Worm (Caenorhabditis elegans) whole organism, L4 larva: ENCODE measurements around the gene tsp-20.

Source experiments
- F49E8.2 ChIP-seq: sonication (generic microtip); optimal IDR thresholded peaks from 2 replicates; lab custom pipeline; 2016; ENCODE audit warnings: missing compliant biosample characterization, mild to moderate bottlenecking, missing genetic modification characterization, borderline replicate concordance
- R02D3.7 ChIP-seq: fragments of 150-350 bp; sonication (generic microtip); optimal IDR thresholded peaks from 3 replicates; lab custom pipeline; 2014; ENCODE audit warnings: missing biosample characterization, missing genetic modification characterization
- ZK337.2 ChIP-seq: fragments of 200-800 bp; sonication (Bioruptor generic); IDR thresholded peaks from 2 replicates; pipeline ENCODE4 v1.3.6; 2022; ENCODE audit warnings: missing genetic modification reagents, missing genetic modification characterization, missing compliant biosample characterization
- aha-1 ChIP-seq: fragments of 150-350 bp; peaks from one replicate; lab custom pipeline; 2014; ENCODE audit warnings: missing biosample characterization, missing genetic modification characterization
- ama-1 ChIP-seq: fragments of 150-350 bp; optimal IDR thresholded peaks from 2 replicates; lab custom pipeline; 2014; ENCODE audit warnings: inconsistent platforms, mixed read lengths
- attf-4 ChIP-seq: sonication (generic microtip); optimal IDR thresholded peaks from 3 replicates; lab custom pipeline; 2017; ENCODE audit warnings: missing biosample characterization, missing genetic modification characterization
- ceh-20 ChIP-seq: fragments of 200-800 bp; sonication (Bioruptor generic); IDR thresholded peaks from 2 replicates; pipeline ENCODE4 v1.3.6; 2022; ENCODE audit warnings: missing genetic modification reagents, missing genetic modification characterization, missing compliant biosample characterization
- ceh-32 ChIP-seq: sonication (generic microtip); optimal IDR thresholded peaks from 2 replicates; lab custom pipeline; 2016; ENCODE audit warnings: mild to moderate bottlenecking, missing genetic modification characterization, missing compliant biosample characterization; ENCODE audit not compliant: poor library complexity
- ceh-44 ChIP-seq: fragments of 200-800 bp; sonication (Bioruptor generic); IDR thresholded peaks from 2 replicates; pipeline ENCODE4 v1.3.6; 2022; ENCODE audit warnings: missing genetic modification reagents, missing genetic modification characterization, missing compliant biosample characterization
- ceh-62 ChIP-seq: sonication (generic microtip); optimal IDR thresholded peaks from 2 replicates; lab custom pipeline; 2017; ENCODE audit warnings: missing biosample characterization, missing genetic modification characterization
- ces-1 ChIP-seq: fragments of 150-350 bp; sonication (generic microtip); optimal IDR thresholded peaks from 4 replicates; lab custom pipeline; 2014; ENCODE audit warnings: missing biosample characterization, missing genetic modification reagents, missing genetic modification characterization
- cey-2 ChIP-seq: sonication (generic microtip); optimal IDR thresholded peaks from 3 replicates; lab custom pipeline; 2017; ENCODE audit warnings: missing genetic modification characterization, mild to moderate bottlenecking, missing compliant biosample characterization, antibody characterized with exemption, borderline replicate concordance; ENCODE audit not compliant: insufficient read depth
- ctbp-1 ChIP-seq: fragments of 200-800 bp; sonication (Bioruptor generic); IDR thresholded peaks from 2 replicates; pipeline ENCODE4 v1.3.6; 2022; ENCODE audit warnings: missing genetic modification reagents, missing genetic modification characterization, missing compliant biosample characterization
- daf-8 ChIP-seq: fragments of 200-800 bp; sonication (Bioruptor generic); IDR thresholded peaks from 2 replicates; pipeline ENCODE4 v1.3.6; 2022; ENCODE audit warnings: missing genetic modification characterization, missing compliant biosample characterization
- egl-27 ChIP-seq: sonication (generic microtip); optimal IDR thresholded peaks from 3 replicates; lab custom pipeline; 2017; ENCODE audit warnings: missing biosample characterization, missing genetic modification reagents, missing genetic modification characterization
- egl-43 ChIP-seq: fragments of 200-800 bp; sonication (Bioruptor generic); IDR thresholded peaks from 2 replicates; pipeline ENCODE4 v1.3.6; 2022; ENCODE audit warnings: missing genetic modification reagents, missing genetic modification characterization, missing compliant biosample characterization
- fkh-10 ChIP-seq: fragments of 150-350 bp; optimal IDR thresholded peaks from 2 replicates; lab custom pipeline; 2014; ENCODE audit warnings: missing biosample characterization, missing genetic modification reagents, missing genetic modification characterization
- gei-8 ChIP-seq: fragments of 200-800 bp; sonication (Bioruptor generic); optimal IDR thresholded peaks from 2 replicates; lab custom pipeline; 2018; ENCODE audit warnings: mild to moderate bottlenecking, missing genetic modification characterization, missing compliant biosample characterization
- hif-1 ChIP-seq, 2 experiments: sonication (generic microtip); optimal IDR thresholded peaks; 2 replicates each; lab custom pipeline; 2016 to 2017; ENCODE audit warnings: missing compliant biosample characterization in 2 of 2, missing genetic modification characterization in 2 of 2, missing genetic modification reagents in 2 of 2, missing genotype in 2 of 2, mild to moderate bottlenecking in 1 of 2
- hlh-11 ChIP-seq: fragments of 200-800 bp; sonication (Bioruptor generic); optimal IDR thresholded peaks from 2 replicates; lab custom pipeline; 2018; ENCODE audit warnings: mild to moderate bottlenecking, missing genetic modification characterization, missing compliant biosample characterization
- hmg-1.1 ChIP-seq: fragments of 200-800 bp; sonication (Bioruptor generic); IDR thresholded peaks from 2 replicates; pipeline ENCODE4 v1.3.6; 2022; ENCODE audit warnings: missing genetic modification reagents, missing genetic modification characterization, missing compliant biosample characterization
- lin-13 ChIP-seq: fragments of 150-350 bp; optimal IDR thresholded peaks from 2 replicates; lab custom pipeline; 2014; ENCODE audit warnings: missing biosample characterization, missing genetic modification reagents, missing genetic modification characterization
- lin-38 ChIP-seq: fragments of 200-800 bp; sonication (Bioruptor generic); IDR thresholded peaks from 2 replicates; pipeline ENCODE4 v1.3.6; 2022; ENCODE audit warnings: missing genetic modification reagents, missing genetic modification characterization, missing compliant biosample characterization
- mdl-1 ChIP-seq, 2 experiments: fragments of 150-350 bp in 1 of 2; sonication (generic microtip) in 1 of 2; optimal IDR thresholded peaks; 2 replicates each; lab custom pipeline; 2014 to 2017; ENCODE audit warnings: missing biosample characterization in 2 of 2, missing genetic modification characterization in 2 of 2
- mes-2 ChIP-seq: sonication (generic microtip); optimal IDR thresholded peaks from 2 replicates; lab custom pipeline; 2016; ENCODE audit warnings: missing genotype, mild to moderate bottlenecking, missing genetic modification characterization, missing compliant biosample characterization; ENCODE audit not compliant: poor library complexity, severe bottlenecking
- nhr-102 ChIP-seq: sonication (generic microtip); optimal IDR thresholded peaks from 2 replicates; lab custom pipeline; 2016; ENCODE audit warnings: mild to moderate bottlenecking, missing genetic modification characterization, moderate library complexity, missing compliant biosample characterization
- nhr-111 ChIP-seq: fragments of 200-800 bp; sonication (Bioruptor generic); optimal IDR thresholded peaks from 2 replicates; lab custom pipeline; 2018; ENCODE audit warnings: mild to moderate bottlenecking, missing genetic modification characterization, missing compliant biosample characterization
- nhr-25 ChIP-seq: sonication (generic microtip); optimal IDR thresholded peaks from 2 replicates; lab custom pipeline; 2017; ENCODE audit warnings: missing genetic modification characterization, mild to moderate bottlenecking, missing compliant biosample characterization, antibody characterized with exemption, moderate library complexity, borderline replicate concordance; ENCODE audit not compliant: insufficient read depth
- nhr-28 ChIP-seq: fragments of 150-350 bp; optimal IDR thresholded peaks from 2 replicates; lab custom pipeline; 2014; ENCODE audit warnings: missing biosample characterization, missing genetic modification characterization
- nhr-42 ChIP-seq: fragments of 200-800 bp; sonication (Bioruptor generic); IDR thresholded peaks from 2 replicates; pipeline ENCODE4 v1.3.6; 2022; ENCODE audit warnings: missing genetic modification characterization, missing compliant biosample characterization
- pha-4 ChIP-seq, 2 experiments: fragments of 150-350 bp in 1 of 2; fragments of 200-800 bp in 1 of 2; sonication (Bioruptor generic) in 1 of 2; IDR thresholded peaks in 1 of 2; optimal IDR thresholded peaks in 1 of 2; 2 replicates each; pipeline versions ENCODE4 v1.3.6 to Lab custom; 2014 to 2022; ENCODE audit warnings: missing genetic modification characterization in 2 of 2, missing genetic modification reagents in 2 of 2, missing biosample characterization in 1 of 2, missing compliant biosample characterization in 1 of 2
- rbr-2 ChIP-seq: sonication (generic microtip); optimal IDR thresholded peaks from 2 replicates; lab custom pipeline; 2016; ENCODE audit warnings: missing genotype, missing genetic modification characterization, missing compliant biosample characterization
- snpc-1.2 ChIP-seq: fragments of 200-800 bp; sonication (Bioruptor generic); IDR thresholded peaks from 2 replicates; pipeline ENCODE4 v1.3.6; 2022; ENCODE audit warnings: missing genetic modification reagents, missing genetic modification characterization, missing compliant biosample characterization
- snpc-4 ChIP-seq: fragments of 150-350 bp; optimal IDR thresholded peaks from 2 replicates; lab custom pipeline; 2014; ENCODE audit warnings: missing biosample characterization, missing genetic modification characterization
- tra-1 ChIP-seq: fragments of 200-800 bp; sonication (Bioruptor generic); IDR thresholded peaks from 2 replicates; pipeline ENCODE4 v1.3.6; 2022; ENCODE audit warnings: missing genetic modification reagents, missing genetic modification characterization, missing compliant biosample characterization
- unc-130 ChIP-seq: sonication (generic microtip); optimal IDR thresholded peaks from 2 replicates; lab custom pipeline; 2016; ENCODE audit warnings: missing genetic modification reagents, missing genetic modification characterization, missing compliant biosample characterization
- unc-39 ChIP-seq: sonication (generic microtip); optimal IDR thresholded peaks from 2 replicates; lab custom pipeline; 2017; ENCODE audit warnings: missing biosample characterization, missing genetic modification characterization
- unc-62 ChIP-seq, 3 experiments: fragments of 150-350 bp in 1 of 3; sonication (generic microtip); optimal IDR thresholded peaks in 2 of 3; peaks in 1 of 3; 1 replicate in 1 of 3; 2 replicates in 2 of 3; lab custom pipeline; 2014 to 2017; ENCODE audit warnings: missing biosample characterization in 3 of 3, missing genetic modification characterization in 3 of 3, missing genetic modification reagents in 3 of 3, missing genotype in 1 of 3
- zag-1 ChIP-seq: fragments of 150-350 bp; optimal IDR thresholded peaks from 2 replicates; lab custom pipeline; 2014; ENCODE audit warnings: missing biosample characterization, missing genetic modification characterization
- zfp-2 ChIP-seq: sonication (generic microtip); optimal IDR thresholded peaks from 2 replicates; lab custom pipeline; 2016; ENCODE audit warnings: mild to moderate bottlenecking, missing genetic modification characterization, missing compliant biosample characterization
- zfp-3 ChIP-seq: fragments of 200-800 bp; sonication (Bioruptor generic); conservative IDR thresholded peaks from 2 replicates; pipeline ENCODE4 v1.3.6; 2022; ENCODE audit warnings: missing genetic modification reagents, missing genetic modification characterization, missing compliant biosample characterization
- zip-2 ChIP-seq: fragments of 150-350 bp; optimal IDR thresholded peaks from 2 replicates; lab custom pipeline; 2014; ENCODE audit warnings: missing biosample characterization, missing genetic modification characterization
- ztf-7 ChIP-seq: fragments of 150-350 bp; optimal IDR thresholded peaks from 2 replicates; lab custom pipeline; 2014; ENCODE audit warnings: missing biosample characterization, missing genetic modification characterization

tsp-20 gene

DNA sequence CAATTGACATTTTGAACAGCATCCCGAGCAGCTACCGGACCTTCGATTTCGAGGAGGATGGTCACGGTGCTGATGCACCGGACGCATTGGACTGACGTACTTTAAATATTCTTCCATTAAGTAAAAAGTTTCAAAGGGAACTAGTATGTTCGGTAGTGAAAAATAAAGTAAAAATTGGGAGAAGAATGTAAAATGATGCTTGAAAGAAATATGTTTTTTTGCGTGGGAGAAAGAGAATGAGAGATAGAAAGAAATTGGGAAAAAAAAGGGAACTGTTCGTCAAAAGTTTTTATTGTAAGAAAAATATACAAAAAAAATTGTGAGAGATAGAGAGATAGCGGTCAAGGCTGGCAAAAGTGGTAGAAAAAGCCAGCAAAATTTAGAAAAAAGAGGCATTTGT, at the start of gene tsp-20:
Gene tsp-20, minus strand, starts transcription at position 101 of the 400 bp plus-strand sequence.
- TF ChIP-seq attf-4 = no peak
- TF ChIP-seq gei-8 = no peak
- no peak for TF ChIP-seq unc-130 (GFP tag; lab: Kevin White, UChicago)
- TF ChIP-seq mes-2 (tag; lab: Kevin White, UChicago) = no peak
- TF ChIP-seq ztf-7 (tag; lab: Kevin White, UChicago) = no peak
- no peak for TF ChIP-seq zip-2 (tag; lab: Kevin White, UChicago)
- TF ChIP-seq, all 104 proteins: peak for 0

DNA sequence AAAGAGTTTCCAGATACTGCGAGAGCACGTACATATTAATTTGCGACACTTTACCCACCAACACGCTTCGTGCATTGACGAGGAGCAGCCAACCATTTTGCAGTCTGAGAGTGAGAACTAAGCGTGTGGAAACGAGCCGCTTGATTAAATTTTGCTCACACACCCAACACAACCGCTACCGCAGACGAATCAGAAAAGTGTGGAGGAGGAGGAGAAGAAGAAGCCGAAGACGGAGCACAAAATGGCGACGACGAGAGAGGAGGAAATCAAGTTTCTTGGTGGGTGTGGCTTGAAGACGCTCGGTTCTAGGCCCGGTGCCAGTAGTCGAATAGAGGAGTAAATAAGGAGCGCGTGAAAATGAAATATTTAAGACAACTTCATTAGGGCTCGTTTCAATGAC, 49.0 kb upstream of the tsp-20 start:
- peak; percentile 76 for TF ChIP-seq ces-1
- TF ChIP-seq hlh-11 = no peak
- TF ChIP-seq ctbp-1 (GFP tag; lab: Robert Waterston, UW) = no peak; the same call in 1 of the 2 replicates
- TF ChIP-seq lin-38 = no peak
- TF ChIP-seq fkh-10 = peak; percentile 85
- peak; percentile 13 for TF ChIP-seq rbr-2 (tag; lab: Kevin White, UChicago)
- TF ChIP-seq snpc-4 (tag; lab: Kevin White, UChicago) = no peak
- no peak for TF ChIP-seq hif-1 (tag; optimal IDR thresholded peaks at IDR 0.05; lab: Kevin White, UChicago)

DNA sequence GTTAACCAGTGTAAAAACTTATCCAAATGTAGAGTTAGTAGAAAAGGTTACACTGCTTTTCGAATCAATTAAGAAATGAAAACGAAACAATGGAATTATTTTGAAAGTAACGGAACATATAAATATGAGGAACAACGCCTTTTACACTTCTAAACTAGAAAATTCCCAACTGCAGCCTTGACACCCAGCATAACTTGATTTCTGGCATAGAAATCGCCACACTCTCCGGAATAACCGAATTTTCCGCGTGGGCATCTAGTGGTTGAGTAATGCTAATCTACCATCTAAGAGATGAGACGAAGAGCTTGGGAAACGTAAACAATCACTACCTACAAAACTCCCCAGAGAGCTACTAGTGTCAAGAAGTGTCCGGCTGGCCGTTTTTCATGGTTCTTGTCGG, 47.4 kb upstream of the tsp-20 start:
- TF ChIP-seq ama-1 (lab: Kevin White, UChicago) = no peak
- no peak for TF ChIP-seq snpc-1.2 (GFP tag; lab: Robert Waterston, UW)
- no peak for TF ChIP-seq daf-8 (GFP tag; lab: Robert Waterston, UW)
- TF ChIP-seq ZK337.2 (GFP tag; lab: Robert Waterston, UW) = no peak
- TF ChIP-seq R02D3.7 = no peak
- TF ChIP-seq nhr-102 (tag; lab: Kevin White, UChicago) = no peak
- no peak for TF ChIP-seq unc-39 (tag; lab: Kevin White, UChicago)
- TF ChIP-seq egl-27 (tag; lab: Kevin White, UChicago) = no peak
- TF ChIP-seq pha-4 (GFP tag; IDR thresholded peaks at IDR 0.05; lab: Robert Waterston, UW) = no peak
- no peak for TF ChIP-seq pha-4 (tag; optimal IDR thresholded peaks at IDR 0.05; lab: Kevin White, UChicago)
- no peak for TF ChIP-seq ceh-32 (tag; lab: Kevin White, UChicago)
- TF ChIP-seq ceh-62 (tag; lab: Kevin White, UChicago) = no peak
- TF ChIP-seq nhr-42 (GFP tag; lab: Robert Waterston, UW) = no peak
- no peak for TF ChIP-seq nhr-111
- TF ChIP-seq egl-43 (GFP tag; lab: Robert Waterston, UW) = no peak
- TF ChIP-seq F49E8.2 = no peak
- TF ChIP-seq zfp-3 (GFP tag; lab: Robert Waterston, UW) = no peak

DNA sequence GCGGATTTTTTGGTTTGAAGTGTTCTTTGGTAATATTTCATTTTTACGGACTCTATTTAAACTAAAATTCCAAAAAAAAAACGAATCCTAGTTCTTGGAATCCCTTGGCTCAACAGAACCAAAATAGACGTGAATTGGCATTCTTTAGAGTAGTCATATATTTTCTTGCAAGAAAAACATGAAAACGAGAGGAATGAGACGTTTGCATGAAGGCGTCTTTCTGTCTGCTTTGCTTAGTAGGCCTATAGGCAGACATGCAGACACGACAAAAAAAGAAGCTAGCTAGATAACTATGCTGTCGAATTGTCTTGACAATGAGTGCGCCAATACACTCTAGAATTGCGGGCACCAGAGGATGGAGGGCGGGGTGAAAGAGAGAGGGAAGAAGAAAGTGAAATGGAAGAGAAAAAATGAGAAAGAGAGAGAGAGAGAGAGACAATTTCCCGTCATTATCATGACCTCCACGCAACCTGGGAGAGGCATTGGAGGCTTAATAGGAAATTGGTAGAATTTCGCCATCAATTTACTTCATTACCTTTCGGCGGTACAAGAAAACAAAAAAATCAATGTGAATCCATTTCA, 46.8 kb upstream of the tsp-20 start:
- TF ChIP-seq zip-2 (tag; lab: Kevin White, UChicago) (no peak), ceh-20 (GFP tag; lab: Robert Waterston, UW) (no peak), tra-1 (GFP tag; lab: Robert Waterston, UW) (no peak), mdl-1 (tag; optimal IDR thresholded peaks at IDR 0.05; lab: Kevin White, UChicago) (peak in 1 of 2 experiments; percentile 2), aha-1 (tag; lab: Kevin White, UChicago) (peak; percentile 85), unc-62 (GFP tag; optimal IDR thresholded peaks at IDR 0.05 in 1 of 2; lab: Kevin White, UChicago) (peak in 1 of 2 experiments; percentile 98), unc-62 (tag; optimal IDR thresholded peaks at IDR 0.05; lab: Kevin White, UChicago) (no peak), hmg-1.1 (0 out of 2 replicates have a peak, but pooled peaks have one; percentile 40), cey-2 (no peak), nhr-42 (GFP tag; lab: Robert Waterston, UW) (no peak), zag-1 (no peak), ceh-44 (GFP tag; lab: Robert Waterston, UW) (no peak), zfp-2 (no peak), nhr-28 (tag; lab: Kevin White, UChicago) (no peak), nhr-25 (tag; lab: Kevin White, UChicago) (peak; percentile 83), lin-13 (GFP tag; lab: Kevin White, UChicago) (no peak)
